Worm (Caenorhabditis elegans) whole organism, mixed stage, embryonic: Measurements from ENCODE around the gene trmt-10C.2.

Experiments used
- blmp-1 ChIP-seq: fragments of 150-350 bp; optimal IDR thresholded peaks from 2 replicates; lab custom pipeline; 2014; ENCODE audit warnings: missing biosample characterization, missing genetic modification characterization
- mab-5 ChIP-seq: fragments of 150-350 bp; optimal IDR thresholded peaks from 2 replicates; lab custom pipeline; 2014; ENCODE audit warnings: missing biosample characterization, missing genetic modification characterization
- nhr-237 ChIP-seq: fragments of 150-350 bp; optimal IDR thresholded peaks from 2 replicates; lab custom pipeline; 2014; ENCODE audit warnings: missing biosample characterization, missing genetic modification characterization

ce11 chrIII:6356007-6356406, 9.9 kb downstream of the trmt-10C.2 start:
- no peak for TF ChIP-seq mab-5 (tag; lab: Kevin White, UChicago)
- TF ChIP-seq blmp-1 (tag; lab: Kevin White, UChicago): no peak
- no peak for TF ChIP-seq nhr-237 (tag; lab: Kevin White, UChicago)
